Fruit fly (Drosophila melanogaster) whole organism, embryonic: ENCODE results near the gene CG13032.

ENCODE experiments used
- Asciz ChIP-seq: fragments of 200-800 bp; sonication (Bioruptor generic); optimal IDR thresholded peaks from 2 replicates; lab custom pipeline; 2017; ENCODE audit warnings: missing biosample characterization, mild to moderate bottlenecking, missing genetic modification characterization, missing genetic modification reagents
- B-H1 ChIP-seq: fragments of 200-800 bp; sonication (Bioruptor generic); IDR thresholded peaks from 3 replicates; pipeline ENCODE4 v1.3.6; 2022; ENCODE audit warnings: missing biosample characterization, missing genetic modification characterization
- BEAF-32 ChIP-seq: fragments of 200-800 bp; sonication (Bioruptor generic); optimal IDR thresholded peaks from 3 replicates; lab custom pipeline; 2017; ENCODE audit warnings: missing biosample characterization, missing genetic modification characterization, mild to moderate bottlenecking, moderate library complexity, missing genetic modification reagents
- Blimp-1 ChIP-seq: fragments of 200-800 bp; sonication (Bioruptor generic); optimal IDR thresholded peaks from 3 replicates; lab custom pipeline; 2018; ENCODE audit warnings: missing biosample characterization, missing genetic modification characterization, mild to moderate bottlenecking, moderate library complexity, missing genetic modification reagents
- CG10209 ChIP-seq: fragments of 200-800 bp; sonication (Bioruptor generic); optimal IDR thresholded peaks from 3 replicates; lab custom pipeline; 2017; ENCODE audit warnings: missing biosample characterization, mild to moderate bottlenecking, missing genetic modification characterization, missing genetic modification reagents
- CG10959 ChIP-seq: fragments of 200-800 bp; sonication (Bioruptor generic); IDR thresholded peaks from 2 replicates; pipeline ENCODE4 v1.3.6; 2022; ENCODE audit warnings: missing biosample characterization, missing genetic modification characterization
- CG14014 ChIP-seq: fragments of 200-800 bp; sonication (Bioruptor generic); IDR thresholded peaks from 2 replicates; pipeline ENCODE4 v1.3.6; 2022; ENCODE audit warnings: missing biosample characterization, missing genetic modification characterization
- CG14441 ChIP-seq: fragments of 200-800 bp; sonication (Bioruptor generic); IDR thresholded peaks from 2 replicates; pipeline ENCODE4 v1.3.6; 2022; ENCODE audit warnings: missing biosample characterization, missing genetic modification characterization
- CG1529 ChIP-seq: fragments of 200-800 bp; sonication (Bioruptor generic); optimal IDR thresholded peaks from 3 replicates; lab custom pipeline; 2018; ENCODE audit warnings: missing biosample characterization, missing genetic modification characterization
- CG1602 ChIP-seq: fragments of 200-800 bp; sonication (Bioruptor generic); optimal IDR thresholded peaks from 3 replicates; lab custom pipeline; 2016; ENCODE audit warnings: missing biosample characterization, missing genetic modification characterization
- CG1647 ChIP-seq: fragments of 200-800 bp; sonication (Bioruptor generic); optimal IDR thresholded peaks from 3 replicates; lab custom pipeline; 2016; ENCODE audit warnings: missing biosample characterization, missing genetic modification characterization
- CG18011 ChIP-seq: fragments of 200-800 bp; sonication (Bioruptor generic); optimal IDR thresholded peaks from 2 replicates; lab custom pipeline; 2017; ENCODE audit warnings: missing biosample characterization, missing genetic modification characterization, mild to moderate bottlenecking, moderate library complexity, missing genotype
- CG2678 ChIP-seq: fragments of 200-800 bp; sonication (Bioruptor generic); optimal IDR thresholded peaks from 3 replicates; lab custom pipeline; 2019; ENCODE audit warnings: missing biosample characterization, mild to moderate bottlenecking, missing genetic modification characterization, moderate library complexity
- CG3995 ChIP-seq: fragments of 200-800 bp; sonication (Bioruptor generic); optimal IDR thresholded peaks from 3 replicates; lab custom pipeline; 2016; ENCODE audit warnings: missing biosample characterization, missing genetic modification characterization
- CG7556 ChIP-seq: fragments of 200-800 bp; sonication (Bioruptor generic); optimal IDR thresholded peaks from 2 replicates; lab custom pipeline; 2017; ENCODE audit warnings: missing biosample characterization, mild to moderate bottlenecking, missing genetic modification characterization
- CG8388 ChIP-seq: fragments of 200-800 bp; sonication (Bioruptor generic); optimal IDR thresholded peaks from 2 replicates; lab custom pipeline; 2019; ENCODE audit warnings: missing biosample characterization, mild to moderate bottlenecking, missing genetic modification characterization, moderate library complexity
- Deaf1 ChIP-seq: fragments of 200-800 bp; optimal IDR thresholded peaks from 3 replicates; lab custom pipeline; 2019; ENCODE audit warnings: missing biosample characterization, mild to moderate bottlenecking, missing genetic modification characterization, moderate library complexity
- Dfd ChIP-seq, 2 experiments: fragments of >200 bp; optimal IDR thresholded peaks; 2 replicates each; lab custom pipeline; 2017; ENCODE audit warnings: missing biosample characterization in 2 of 2, missing genetic modification characterization in 2 of 2
- HLH54F ChIP-seq: fragments of 200-800 bp; sonication (Bioruptor generic); optimal IDR thresholded peaks from 3 replicates; lab custom pipeline; 2016; ENCODE audit warnings: missing biosample characterization, missing genetic modification characterization
- Lhr ChIP-seq: fragments of 200-800 bp; sonication (Bioruptor generic); optimal IDR thresholded peaks from 3 replicates; lab custom pipeline; 2017; ENCODE audit warnings: mild to moderate bottlenecking, missing biosample characterization, missing genetic modification reagents, missing genetic modification characterization
- NC2β ChIP-seq: fragments of 200-800 bp; sonication (Bioruptor generic); optimal IDR thresholded peaks from 2 replicates; lab custom pipeline; 2016; ENCODE audit warnings: missing biosample characterization, missing genetic modification characterization
- Neu2 ChIP-seq: fragments of 200-800 bp; sonication (Bioruptor generic); optimal IDR thresholded peaks from 3 replicates; lab custom pipeline; 2016; ENCODE audit warnings: missing biosample characterization, missing genetic modification characterization, borderline replicate concordance
- Stat92E ChIP-seq, 3 experiments: fragments of >200 bp in 2 of 3; fragments of 200-800 bp in 1 of 3; sonication (Bioruptor generic) in 1 of 3; optimal IDR thresholded peaks; 2 replicates each; lab custom pipeline; 2017 to 2019; ENCODE audit warnings: missing biosample characterization in 3 of 3, missing genetic modification characterization in 3 of 3, mild to moderate bottlenecking in 1 of 3, moderate library complexity in 1 of 3
- Taf1 ChIP-seq: fragments of 200-800 bp; sonication (Bioruptor generic); IDR thresholded peaks from 2 replicates; pipeline ENCODE4 v1.3.6; 2022; ENCODE audit warnings: missing biosample characterization, missing genetic modification characterization
- Vsx1 ChIP-seq: fragments of 200-800 bp; sonication (Bioruptor generic); optimal IDR thresholded peaks from 2 replicates; lab custom pipeline; 2017; ENCODE audit warnings: missing biosample characterization, mild to moderate bottlenecking, missing genetic modification characterization, missing genetic modification reagents
- YL-1 ChIP-seq: fragments of 200-800 bp; sonication (Bioruptor generic); optimal IDR thresholded peaks from 3 replicates; lab custom pipeline; 2017; ENCODE audit warnings: missing biosample characterization, mild to moderate bottlenecking, missing genetic modification characterization
- ab ChIP-seq: fragments of 200-800 bp; sonication (Bioruptor generic); optimal IDR thresholded peaks from 2 replicates; lab custom pipeline; 2016; ENCODE audit warnings: missing biosample characterization, missing genetic modification characterization
- abd-A ChIP-seq: fragments of 200-800 bp; sonication (Bioruptor generic); optimal IDR thresholded peaks from 3 replicates; lab custom pipeline; 2019; ENCODE audit warnings: missing biosample characterization, mild to moderate bottlenecking, missing genetic modification characterization, moderate library complexity
- ase ChIP-seq: fragments of 200-800 bp; sonication (Bioruptor generic); IDR thresholded peaks from 3 replicates; pipeline ENCODE4 v1.3.6; 2022; ENCODE audit warnings: missing biosample characterization, missing genetic modification characterization
- bowl ChIP-seq: fragments of 200-800 bp; sonication (Bioruptor generic); IDR thresholded peaks from 2 replicates; pipeline ENCODE4 v1.3.6; 2022; ENCODE audit warnings: missing biosample characterization, missing genetic modification characterization
- croc ChIP-seq: fragments of 200-800 bp; sonication (Bioruptor generic); conservative IDR thresholded peaks from 3 replicates; pipeline ENCODE4 v1.3.6; 2022; ENCODE audit warnings: missing biosample characterization, missing genetic modification characterization
- dysf ChIP-seq: fragments of 200-800 bp; sonication (Bioruptor generic); IDR thresholded peaks from 3 replicates; pipeline ENCODE4 v1.3.6; 2022; ENCODE audit warnings: missing biosample characterization, missing genetic modification characterization
- hbn ChIP-seq: fragments of 200-800 bp; sonication (Bioruptor generic); IDR thresholded peaks from 2 replicates; pipeline ENCODE4 v1.3.6; 2022; ENCODE audit warnings: missing biosample characterization, missing genetic modification characterization; ENCODE audit not compliant: partially characterized antibody
- hkb ChIP-seq, 2 experiments: fragments of 200-800 bp in 1 of 2; fragments of >200 bp in 1 of 2; sonication (Bioruptor generic) in 1 of 2; IDR thresholded peaks in 1 of 2; optimal IDR thresholded peaks in 1 of 2; 2 replicates each; pipeline versions ENCODE4 v1.3.6 to Lab custom; 2017 to 2022; ENCODE audit warnings: missing biosample characterization in 1 of 2, missing genetic modification characterization in 1 of 2
- jigr1 ChIP-seq: fragments of 200-800 bp; sonication (Bioruptor generic); IDR thresholded peaks from 3 replicates; pipeline ENCODE4 v1.3.6; 2022; ENCODE audit warnings: missing biosample characterization, missing genetic modification characterization
- kni ChIP-seq: fragments of 200-800 bp; sonication (Bioruptor generic); optimal IDR thresholded peaks from 3 replicates; lab custom pipeline; 2017; ENCODE audit warnings: mild to moderate bottlenecking, missing biosample characterization, missing genetic modification reagents, missing genetic modification characterization
- mirr ChIP-seq: fragments of 200-800 bp; sonication (Bioruptor generic); optimal IDR thresholded peaks from 3 replicates; lab custom pipeline; 2018; ENCODE audit warnings: missing biosample characterization, mild to moderate bottlenecking, missing genetic modification characterization
- nerfin-2 ChIP-seq: fragments of 200-800 bp; sonication (Bioruptor generic); IDR thresholded peaks from 2 replicates; pipeline ENCODE4 v1.3.6; 2022; ENCODE audit warnings: missing biosample characterization, missing genetic modification characterization; ENCODE audit not compliant: partially characterized antibody
- otp ChIP-seq: fragments of 200-800 bp; sonication (Bioruptor generic); IDR thresholded peaks from 3 replicates; pipeline ENCODE4, ENCODE4 v1.3.6; 2022; ENCODE audit warnings: missing biosample characterization, missing genetic modification characterization
- peb ChIP-seq: fragments of 200-800 bp; sonication (Bioruptor generic); IDR thresholded peaks from 2 replicates; pipeline ENCODE4 v1.3.6; 2022; ENCODE audit warnings: missing biosample characterization, missing genetic modification characterization
- run ChIP-seq: fragments of 200-800 bp; sonication (Bioruptor generic); optimal IDR thresholded peaks from 3 replicates; lab custom pipeline; 2018; ENCODE audit warnings: missing biosample characterization, mild to moderate bottlenecking, missing genetic modification characterization
- slou ChIP-seq: fragments of 200-800 bp; sonication (Bioruptor generic); optimal IDR thresholded peaks from 3 replicates; lab custom pipeline; 2016; ENCODE audit warnings: missing biosample characterization, missing genetic modification characterization
- sob ChIP-seq: fragments of 200-800 bp; sonication (Bioruptor generic); IDR thresholded peaks from 2 replicates; pipeline ENCODE4 v1.3.6; 2022; ENCODE audit warnings: missing biosample characterization, missing genetic modification characterization
- tna ChIP-seq: fragments of 200-800 bp; sonication (Bioruptor generic); IDR thresholded peaks from 2 replicates; pipeline ENCODE4 v1.3.6; 2022; ENCODE audit warnings: missing biosample characterization, missing genetic modification characterization; ENCODE audit not compliant: partially characterized antibody
- tup ChIP-seq: fragments of 200-800 bp; sonication (Bioruptor generic); optimal IDR thresholded peaks from 2 replicates; lab custom pipeline; 2016; ENCODE audit warnings: missing biosample characterization, mild to moderate bottlenecking, missing genetic modification characterization, moderate library complexity
- vvl ChIP-seq: fragments of 200-800 bp; sonication (Bioruptor generic); IDR thresholded peaks from 2 replicates; pipeline ENCODE4 v1.3.6; 2022; ENCODE audit warnings: missing biosample characterization, missing genetic modification characterization
- wor ChIP-seq: fragments of 200-800 bp; sonication (Bioruptor generic); IDR thresholded peaks from 2 replicates; pipeline ENCODE4 v1.3.6; 2022; ENCODE audit warnings: missing biosample characterization, missing genetic modification characterization
- zfh1 ChIP-seq: fragments of 200-800 bp; sonication (Bioruptor generic); IDR thresholded peaks from 3 replicates; pipeline ENCODE4 v1.3.6; 2022; ENCODE audit warnings: missing biosample characterization, missing genetic modification characterization

The CG13032 gene

dm6 chr3L:16711430-16712228, 37.9 kb downstream of the CG13032 start, which contains the start of the genes CG43954, Lasp and Dab (continued):
- TF ChIP-seq B-H1 (GFP tag; lab: Robert Waterston, UW), result no peak; the same call in 2 of the 3 replicates
- no peak for TF ChIP-seq hbn (GFP tag; lab: Robert Waterston, UW)
- peak; percentile 21; the same call in 1 of the 3 replicates for TF ChIP-seq zfh1 (GFP tag; lab: Robert Waterston, UW)
- no peak for TF ChIP-seq hkb (optimal IDR thresholded peaks at IDR 0.05; lab: Kevin White, UChicago)
- peak; percentile 12; the same call in 1 of the 2 replicates for TF ChIP-seq hkb (GFP tag; IDR thresholded peaks at IDR 0.05; lab: Robert Waterston, UW)
- TF ChIP-seq sob (GFP tag; lab: Robert Waterston, UW), result peak; percentile 19; the same call in 1 of the 2 replicates
- TF ChIP-seq dysf (GFP tag; lab: Robert Waterston, UW), result peak; percentile 6; the same call in 1 of the 3 replicates
- TF ChIP-seq Neu2, result no peak
- peak in 1 of 3 experiments; percentile 70 for TF ChIP-seq Stat92E (GFP tag; optimal IDR thresholded peaks at IDR 0.05; lab: Kevin White, UChicago)
- TF ChIP-seq ase, result no peak
- TF ChIP-seq HLH54F (GFP tag; lab: Kevin White, UChicago), result no peak
- no peak for TF ChIP-seq slou (GFP tag; lab: Kevin White, UChicago)
- TF ChIP-seq wor (GFP tag; lab: Robert Waterston, UW), result no peak
- no peak for TF ChIP-seq jigr1
- TF ChIP-seq tup (GFP tag; lab: Kevin White, UChicago), result no peak
- peak; percentile 58 for TF ChIP-seq vvl
- TF ChIP-seq run (tag; lab: Kevin White, UChicago), result peak; percentile 25
- TF ChIP-seq CG2678 (tag; lab: Kevin White, UChicago), result peak; percentile 18
- peak; percentile 40 for TF ChIP-seq YL-1 (GFP tag; lab: Kevin White, UChicago)
- no peak for TF ChIP-seq Taf1 (GFP tag; lab: Robert Waterston, UW)
- TF ChIP-seq Dfd (GFP tag; optimal IDR thresholded peaks at IDR 0.05; lab: Kevin White, UChicago), result no peak
- peak; percentile 69 for TF ChIP-seq nerfin-2 (GFP tag; lab: Robert Waterston, UW)
- no peak for TF ChIP-seq bowl
- peak; percentile 45 for TF ChIP-seq Deaf1 (tag; lab: Kevin White, UChicago)
- no peak for TF ChIP-seq CG1647 (GFP tag; lab: Kevin White, UChicago)
- TF ChIP-seq kni (GFP tag; lab: Kevin White, UChicago), result peak; percentile 14
- TF ChIP-seq Blimp-1 (GFP tag; lab: Kevin White, UChicago), result peak; percentile 15
- no peak for TF ChIP-seq CG8388 (GFP tag; lab: Kevin White, UChicago)
- peak; percentile 88 for TF ChIP-seq CG3995 (GFP tag; lab: Kevin White, UChicago)
- no peak for TF ChIP-seq CG1602 (GFP tag; lab: Kevin White, UChicago)
- TF ChIP-seq CG18011 (GFP tag; lab: Kevin White, UChicago), result no peak
- TF ChIP-seq abd-A, result peak; percentile 30
- no peak for TF ChIP-seq ab (GFP tag; lab: Kevin White, UChicago)
- TF ChIP-seq CG14441 (GFP tag; lab: Robert Waterston, UW), result no peak
- peak; percentile 36; the same call in 1 of the 3 replicates for TF ChIP-seq otp (GFP tag; lab: Robert Waterston, UW)
- TF ChIP-seq CG10209 (GFP tag; lab: Kevin White, UChicago), result no peak
- peak; percentile 65 for TF ChIP-seq BEAF-32 (GFP tag; lab: Kevin White, UChicago)
- peak; percentile 49 for TF ChIP-seq Vsx1 (GFP tag; lab: Kevin White, UChicago)
- no peak for TF ChIP-seq CG10959 (GFP tag; lab: Robert Waterston, UW)
- peak; percentile 8; the same call in 1 of the 2 replicates for TF ChIP-seq tna (GFP tag; lab: Robert Waterston, UW)
- no peak for TF ChIP-seq NC2β (GFP tag; lab: Kevin White, UChicago)
- peak; percentile 26; the same call in 1 of the 2 replicates for TF ChIP-seq CG14014 (GFP tag; lab: Robert Waterston, UW)
- TF ChIP-seq croc, result no peak
- no peak for TF ChIP-seq peb
- no peak for TF ChIP-seq CG1529
- TF ChIP-seq Asciz (GFP tag; lab: Kevin White, UChicago), result peak; percentile 13
- TF ChIP-seq mirr (GFP tag; lab: Kevin White, UChicago), result peak; percentile 61
- TF ChIP-seq CG7556 (GFP tag; lab: Kevin White, UChicago), result no peak
- TF ChIP-seq Lhr, result peak; percentile 95
